Worm (Caenorhabditis elegans): Measurements from ENCODE around the gene xrn-1.
A peak's percentile ranks its signal among the peaks of the same experiment; 100 is the strongest.

Gene xrn-1

ce11 chrII:14042836-14043604, 25.7 kb upstream of the xrn-1 start:
- TF ChIP-seq dsc-1 (tag; optimal IDR thresholded peaks at IDR 0.05) (no peak), zip-4 (GFP tag; optimal IDR thresholded peaks at IDR 0.05) (no peak), vab-15 (tag; optimal IDR thresholded peaks at IDR 0.05) (no peak), sox-4 (tag; optimal IDR thresholded peaks at IDR 0.05) (no peak), nhr-77 (tag; optimal IDR thresholded peaks at IDR 0.05) (peak; percentile 52), rnt-1 (tag; optimal IDR thresholded peaks at IDR 0.05) (no peak), C16A3.4 (tag; optimal IDR thresholded peaks at IDR 0.05) (no peak), pqm-1 (tag; optimal IDR thresholded peaks at IDR 0.05) (no peak), mep-1 (tag; optimal IDR thresholded peaks at IDR 0.05) (no peak), alr-1 (tag; optimal IDR thresholded peaks at IDR 0.05; ENCODE audit: borderline replicate concordance) (no peak), ceh-88 (GFP tag; IDR thresholded peaks at IDR 0.05) (no peak), nhr-19 (GFP tag; conservative IDR thresholded peaks at IDR 0.05) (no peak), lin-35 (GFP tag; optimal IDR thresholded peaks at IDR 0.05) (peak in 1 of 2 experiments; percentile 1), tlp-1 (tag; optimal IDR thresholded peaks at IDR 0.05) (no peak), C04F5.9 (tag; optimal IDR thresholded peaks at IDR 0.05) (no peak), aly-2 (tag; optimal IDR thresholded peaks at IDR 0.05) (no peak), ztf-4 (tag; optimal IDR thresholded peaks at IDR 0.05) (no peak), lir-3 (tag; optimal IDR thresholded peaks at IDR 0.05; ENCODE audit: poor library complexity) (no peak), hlh-4 (tag; optimal IDR thresholded peaks at IDR 0.05) (no peak), egl-27 (tag; optimal IDR thresholded peaks at IDR 0.05) (no peak), skn-1 (tag; optimal IDR thresholded peaks at IDR 0.05) (no peak), pax-3 (tag; optimal IDR thresholded peaks at IDR 0.05) (no peak), zag-1 (tag; optimal IDR thresholded peaks at IDR 0.05) (no peak), blmp-1 (tag; optimal IDR thresholded peaks at IDR 0.05) (peak; percentile 61), unc-86 (tag; optimal IDR thresholded peaks at IDR 0.05) (no peak), ama-1 (optimal IDR thresholded peaks at IDR 0.05) (no peak), unc-130 (tag; optimal IDR thresholded peaks at IDR 0.05) (no peak), ceh-8 (GFP tag; optimal IDR thresholded peaks at IDR 0.05) (no peak), Y116A8C.19 (tag; optimal IDR thresholded peaks at IDR 0.05; ENCODE audit: borderline replicate concordance) (no peak), aha-1 (tag; optimal IDR thresholded peaks at IDR 0.05) (no peak), ets-5 (GFP tag; IDR thresholded peaks at IDR 0.05) (no peak), elt-3 (tag; optimal IDR thresholded peaks at IDR 0.05) (peak in 1 of 6 experiments; percentile 5), unc-30 (tag; optimal IDR thresholded peaks at IDR 0.05) (no peak), hpl-2 (GFP tag; optimal IDR thresholded peaks at IDR 0.05) (no peak), unc-98 (GFP tag; IDR thresholded peaks at IDR 0.05) (no peak), elt-2 (tag; optimal IDR thresholded peaks at IDR 0.05) (peak; percentile 42), ceh-82 (tag; optimal IDR thresholded peaks at IDR 0.05) (no peak), nhr-237 (tag; optimal IDR thresholded peaks at IDR 0.05) (no peak), dpl-1 (GFP tag; optimal IDR thresholded peaks at IDR 0.05) (peak in 1 of 3 experiments; percentile 3), irx-1 (tag; optimal IDR thresholded peaks at IDR 0.05) (peak; percentile 41), tbx-2 (tag; optimal IDR thresholded peaks at IDR 0.05) (no peak), grh-1 (GFP tag; IDR thresholded peaks at IDR 0.05) (no peak), snpc-4 (tag; optimal IDR thresholded peaks at IDR 0.05) (no peak), lin-39 (tag; optimal IDR thresholded peaks at IDR 0.05) (no peak), ceh-90 (tag; optimal IDR thresholded peaks at IDR 0.05) (no peak), snu-23 (GFP tag; optimal IDR thresholded peaks at IDR 0.05) (peak; percentile 25), ces-1 (GFP tag; optimal IDR thresholded peaks at IDR 0.05) (no peak), fkh-10 (GFP tag; optimal IDR thresholded peaks at IDR 0.05) (no peak), nhr-28 (tag; optimal IDR thresholded peaks at IDR 0.05) (no peak), nhr-71 (tag; optimal IDR thresholded peaks at IDR 0.05) (no peak), lsy-2 (tag; optimal IDR thresholded peaks at IDR 0.05) (no peak), ceh-63 (GFP tag; optimal IDR thresholded peaks at IDR 0.05) (no peak), swsn-7 (tag; optimal IDR thresholded peaks at IDR 0.05) (peak; percentile 2)
